Fruit fly (Drosophila melanogaster): Measurements from ENCODE around the gene grk.

dm6 chr2L:8433512-8433911 lies at the start of gene grk:
- TF ChIP-seq knrl (GFP tag; IDR thresholded peaks at IDR 0.05; ENCODE audit: partially characterized antibody) (no peak), Awh (GFP tag; IDR thresholded peaks at IDR 0.05) (no peak), Fer1 (GFP tag; optimal IDR thresholded peaks at IDR 0.05) (no peak), CG1603 (tag; optimal IDR thresholded peaks at IDR 0.05) (no peak), CG2116 (GFP tag; optimal IDR thresholded peaks at IDR 0.05) (no peak), CG11560 (tag; IDR thresholded peaks at IDR 0.05) (no peak), ERR (GFP tag; optimal IDR thresholded peaks at IDR 0.05) (no peak), CG10274 (GFP tag; optimal IDR thresholded peaks at IDR 0.05) (no peak), inv (GFP tag; IDR thresholded peaks at IDR 0.05; ENCODE audit: partially characterized antibody) (no peak), CG4424 (GFP tag; optimal IDR thresholded peaks at IDR 0.05) (no peak), CrebB (tag; optimal IDR thresholded peaks at IDR 0.05) (no peak)

Measured in whole organism, embryonic.